Fruit fly (Drosophila melanogaster) whole organism, embryonic: ENCODE measurements around the gene CG13876.

Source experiments
- ATbp ChIP-seq: fragments of 200-800 bp; sonication (Bioruptor generic); optimal IDR thresholded peaks from 2 replicates; lab custom pipeline; 2017; ENCODE audit warnings: missing biosample characterization, mild to moderate bottlenecking, missing genetic modification characterization, missing genetic modification reagents
- BEAF-32 ChIP-seq: fragments of 200-800 bp; sonication (Bioruptor generic); optimal IDR thresholded peaks from 3 replicates; lab custom pipeline; 2017; ENCODE audit warnings: missing biosample characterization, missing genetic modification characterization, mild to moderate bottlenecking, moderate library complexity, missing genetic modification reagents
- CG10654 ChIP-seq: fragments of 200-800 bp; sonication (Bioruptor generic); optimal IDR thresholded peaks from 2 replicates; lab custom pipeline; 2016; ENCODE audit warnings: missing biosample characterization, missing genetic modification characterization
- CG11085 ChIP-seq: fragments of 200-800 bp; sonication (Bioruptor generic); IDR thresholded peaks from 2 replicates; pipeline ENCODE4 v1.3.6; 2022; ENCODE audit warnings: missing biosample characterization, missing genetic modification characterization
- CG14050 ChIP-seq: fragments of 200-800 bp; sonication (Bioruptor generic); IDR thresholded peaks from 3 replicates; pipeline ENCODE4 v1.3.6; 2022; ENCODE audit warnings: missing biosample characterization, missing genetic modification characterization
- CG16813 ChIP-seq: fragments of 200-800 bp; sonication (Bioruptor generic); IDR thresholded peaks from 3 replicates; pipeline ENCODE4 v1.3.6; 2022; ENCODE audit warnings: missing biosample characterization, missing genetic modification characterization; ENCODE audit not compliant: partially characterized antibody
- CG17829 ChIP-seq: fragments of 200-800 bp; optimal IDR thresholded peaks from 2 replicates; lab custom pipeline; 2019; ENCODE audit warnings: missing biosample characterization, mild to moderate bottlenecking, missing genetic modification characterization, moderate library complexity
- CG2889 ChIP-seq: fragments of 200-800 bp; sonication (Bioruptor generic); IDR thresholded peaks from 3 replicates; pipeline ENCODE4 v1.3.6; 2022; ENCODE audit warnings: missing biosample characterization, missing genetic modification characterization
- CG3726 ChIP-seq: fragments of 200-800 bp; sonication (Bioruptor generic); IDR thresholded peaks from 3 replicates; pipeline ENCODE4, ENCODE4 v1.3.6; 2022; ENCODE audit warnings: missing biosample characterization, missing genetic modification characterization
- CG3838 ChIP-seq: fragments of 200-800 bp; sonication (Bioruptor generic); optimal IDR thresholded peaks from 3 replicates; lab custom pipeline; 2016; ENCODE audit warnings: missing biosample characterization, missing genetic modification characterization
- CG5953 ChIP-seq: fragments of 200-800 bp; sonication (Bioruptor generic); IDR thresholded peaks from 2 replicates; pipeline ENCODE4 v1.3.6; 2022; ENCODE audit warnings: missing biosample characterization, missing genetic modification characterization
- CG6791 ChIP-seq: fragments of 200-800 bp; sonication (Bioruptor generic); IDR thresholded peaks from 3 replicates; pipeline ENCODE4 v1.3.6; 2022; ENCODE audit warnings: missing biosample characterization, missing genetic modification characterization; ENCODE audit not compliant: partially characterized antibody
- CG6854 ChIP-seq: fragments of 200-800 bp; sonication (Bioruptor generic); optimal IDR thresholded peaks from 3 replicates; lab custom pipeline; 2017; ENCODE audit warnings: missing biosample characterization, mild to moderate bottlenecking, missing genetic modification characterization
- CG7271 ChIP-seq: fragments of 200-800 bp; sonication (Bioruptor generic); optimal IDR thresholded peaks from 2 replicates; lab custom pipeline; 2018; ENCODE audit warnings: missing biosample characterization, mild to moderate bottlenecking, missing genetic modification characterization, moderate library complexity
- CG7963 ChIP-seq: fragments of 200-800 bp; sonication (Bioruptor generic); IDR thresholded peaks from 3 replicates; pipeline ENCODE4 v1.3.6; 2022; ENCODE audit warnings: missing biosample characterization, missing genetic modification characterization; ENCODE audit not compliant: partially characterized antibody
- CG8089 ChIP-seq: fragments of 200-800 bp; sonication (Bioruptor generic); optimal IDR thresholded peaks from 3 replicates; lab custom pipeline; 2016; ENCODE audit warnings: missing biosample characterization, missing genetic modification characterization
- D19A ChIP-seq: fragments of 200-800 bp; optimal IDR thresholded peaks from 3 replicates; lab custom pipeline; 2019; ENCODE audit warnings: missing biosample characterization, mild to moderate bottlenecking, missing genetic modification characterization, moderate library complexity
- Dbx ChIP-seq: fragments of 200-800 bp; sonication (Bioruptor generic); IDR thresholded peaks from 3 replicates; pipeline ENCODE4 v1.3.6; 2022; ENCODE audit warnings: missing biosample characterization, missing genetic modification characterization
- Dll ChIP-seq: fragments of 200-800 bp; sonication (Bioruptor generic); IDR thresholded peaks from 4 replicates; pipeline ENCODE4 v1.3.6; 2022; ENCODE audit warnings: missing biosample characterization, missing genetic modification characterization; ENCODE audit not compliant: partially characterized antibody
- Doc3 ChIP-seq: fragments of 200-800 bp; sonication (Bioruptor generic); IDR thresholded peaks from 3 replicates; pipeline ENCODE4 v1.3.6; 2022; ENCODE audit warnings: missing biosample characterization, missing genetic modification characterization; ENCODE audit not compliant: partially characterized antibody
- Dp ChIP-seq: fragments of 200-800 bp; sonication (Bioruptor generic); optimal IDR thresholded peaks from 2 replicates; lab custom pipeline; 2018; ENCODE audit warnings: missing biosample characterization, mild to moderate bottlenecking, missing genetic modification characterization, moderate library complexity
- H15 ChIP-seq: fragments of 200-800 bp; sonication (Bioruptor generic); IDR thresholded peaks from 3 replicates; pipeline ENCODE4 v1.3.6; 2022; ENCODE audit warnings: missing biosample characterization, missing genetic modification characterization
- HmgZ ChIP-seq: fragments of 200-800 bp; sonication (Bioruptor generic); optimal IDR thresholded peaks from 2 replicates; lab custom pipeline; 2018; ENCODE audit warnings: missing biosample characterization, mild to moderate bottlenecking, missing genetic modification characterization
- Lpt ChIP-seq: fragments of >200 bp; optimal IDR thresholded peaks from 2 replicates; lab custom pipeline; 2018; ENCODE audit warnings: missing biosample characterization, missing genetic modification characterization
- Neu2 ChIP-seq: fragments of 200-800 bp; sonication (Bioruptor generic); optimal IDR thresholded peaks from 3 replicates; lab custom pipeline; 2016; ENCODE audit warnings: missing biosample characterization, missing genetic modification characterization, borderline replicate concordance
- Opbp ChIP-seq: fragments of 200-800 bp; sonication (Bioruptor generic); IDR thresholded peaks from 3 replicates; pipeline ENCODE4 v1.3.6; 2022; ENCODE audit warnings: missing biosample characterization, missing genetic modification characterization; ENCODE audit not compliant: partially characterized antibody
- Pdp1 ChIP-seq, 2 experiments: fragments of 200-800 bp; sonication (Bioruptor generic); optimal IDR thresholded peaks; 3 replicates each; lab custom pipeline; 2016; ENCODE audit warnings: missing biosample characterization in 2 of 2, missing genetic modification characterization in 2 of 2, mild to moderate bottlenecking in 1 of 2, moderate library complexity in 1 of 2
- Scr ChIP-seq: fragments of 200-800 bp; sonication (Bioruptor generic); IDR thresholded peaks from 2 replicates; pipeline ENCODE4 v1.3.6; 2022; ENCODE audit warnings: missing biosample characterization, missing genetic modification characterization; ENCODE audit not compliant: partially characterized antibody
- Sin3A ChIP-seq: fragments of >200 bp; optimal IDR thresholded peaks from 2 replicates; lab custom pipeline; 2018
- Sry-δ ChIP-seq: fragments of 200-800 bp; sonication (Bioruptor generic); optimal IDR thresholded peaks from 2 replicates; lab custom pipeline; 2016; ENCODE audit warnings: missing biosample characterization, missing genetic modification characterization
- Vsx1 ChIP-seq: fragments of 200-800 bp; sonication (Bioruptor generic); optimal IDR thresholded peaks from 2 replicates; lab custom pipeline; 2017; ENCODE audit warnings: missing biosample characterization, mild to moderate bottlenecking, missing genetic modification characterization, missing genetic modification reagents
- bbx ChIP-seq: fragments of 200-800 bp; sonication (Bioruptor generic); IDR thresholded peaks from 2 replicates; pipeline ENCODE4 v1.3.6; 2022; ENCODE audit warnings: missing biosample characterization, missing genetic modification characterization; ENCODE audit not compliant: partially characterized antibody
- chinmo ChIP-seq: fragments of 200-800 bp; sonication (Bioruptor generic); IDR thresholded peaks from 4 replicates; pipeline ENCODE4 v1.3.6; 2022; ENCODE audit warnings: missing biosample characterization, missing genetic modification characterization; ENCODE audit not compliant: partially characterized antibody
- da ChIP-seq: fragments of 200-800 bp; sonication (Bioruptor generic); optimal IDR thresholded peaks from 2 replicates; lab custom pipeline; 2016; ENCODE audit warnings: missing biosample characterization, missing genetic modification characterization
- disco-r ChIP-seq: fragments of 200-800 bp; sonication (Bioruptor generic); optimal IDR thresholded peaks from 2 replicates; lab custom pipeline; 2016; ENCODE audit warnings: missing biosample characterization, missing genetic modification characterization
- dpn ChIP-seq, 2 experiments: fragments of 200-800 bp; sonication (Bioruptor generic); optimal IDR thresholded peaks; 3 replicates each; lab custom pipeline; 2016; ENCODE audit warnings: missing biosample characterization in 2 of 2, missing genetic modification characterization in 2 of 2
- dysf ChIP-seq: fragments of 200-800 bp; sonication (Bioruptor generic); IDR thresholded peaks from 3 replicates; pipeline ENCODE4 v1.3.6; 2022; ENCODE audit warnings: missing biosample characterization, missing genetic modification characterization
- h ChIP-seq: fragments of >200 bp; optimal IDR thresholded peaks from 2 replicates; lab custom pipeline; 2017
- ind ChIP-seq: fragments of 200-800 bp; sonication (Bioruptor generic); optimal IDR thresholded peaks from 3 replicates; lab custom pipeline; 2016; ENCODE audit warnings: missing biosample characterization, missing genetic modification characterization
- ken ChIP-seq: fragments of 200-800 bp; sonication (Bioruptor generic); IDR thresholded peaks from 3 replicates; pipeline ENCODE4 v1.3.6; 2022; ENCODE audit warnings: missing biosample characterization, missing genetic modification characterization
- knrl ChIP-seq: fragments of 200-800 bp; sonication (Bioruptor generic); IDR thresholded peaks from 3 replicates; pipeline ENCODE4 v1.3.6; 2022; ENCODE audit warnings: missing biosample characterization, missing genetic modification characterization; ENCODE audit not compliant: partially characterized antibody
- oc ChIP-seq: fragments of 200-800 bp; sonication (Bioruptor generic); optimal IDR thresholded peaks from 2 replicates; lab custom pipeline; 2018; ENCODE audit warnings: missing biosample characterization, mild to moderate bottlenecking, missing genetic modification characterization, moderate library complexity
- onecut ChIP-seq: fragments of 200-800 bp; sonication (Bioruptor generic); IDR thresholded peaks from 2 replicates; pipeline ENCODE4 v1.3.6; 2022; ENCODE audit warnings: missing biosample characterization, missing genetic modification characterization
- peb ChIP-seq: fragments of 200-800 bp; sonication (Bioruptor generic); IDR thresholded peaks from 2 replicates; pipeline ENCODE4 v1.3.6; 2022; ENCODE audit warnings: missing biosample characterization, missing genetic modification characterization
- sim ChIP-seq: fragments of 200-800 bp; sonication (Bioruptor generic); IDR thresholded peaks from 2 replicates; pipeline ENCODE4 v1.3.6; 2022; ENCODE audit warnings: missing biosample characterization, missing genetic modification characterization
- slou ChIP-seq: fragments of 200-800 bp; sonication (Bioruptor generic); optimal IDR thresholded peaks from 3 replicates; lab custom pipeline; 2016; ENCODE audit warnings: missing biosample characterization, missing genetic modification characterization
- sqz ChIP-seq: fragments of 200-800 bp; sonication (Bioruptor generic); optimal IDR thresholded peaks from 3 replicates; lab custom pipeline; 2018; ENCODE audit warnings: missing biosample characterization, mild to moderate bottlenecking, missing genetic modification characterization
- stc ChIP-seq: fragments of 200-800 bp; sonication (Bioruptor generic); IDR thresholded peaks from 2 replicates; pipeline ENCODE4 v1.3.6; 2022; ENCODE audit warnings: missing biosample characterization, missing genetic modification characterization
- toy ChIP-seq: fragments of 200-800 bp; sonication (Bioruptor generic); IDR thresholded peaks from 2 replicates; pipeline ENCODE4 v1.3.6; 2022; ENCODE audit warnings: missing biosample characterization, missing genetic modification characterization
- vvl ChIP-seq: fragments of 200-800 bp; sonication (Bioruptor generic); IDR thresholded peaks from 2 replicates; pipeline ENCODE4 v1.3.6; 2022; ENCODE audit warnings: missing biosample characterization, missing genetic modification characterization
- zen2 ChIP-seq: fragments of 200-800 bp; sonication (Bioruptor generic); IDR thresholded peaks from 3 replicates; pipeline ENCODE4 v1.3.6; 2022; ENCODE audit warnings: missing biosample characterization, missing genetic modification characterization; ENCODE audit not compliant: partially characterized antibody

CG13876 gene

dm6 chr3L:177938-178337, 28.0 kb upstream of the CG13876 start:
- TF ChIP-seq stc (GFP tag; lab: Robert Waterston, UW) (no peak), Opbp (peak; percentile 57; the same call in 1 of the 3 replicates), CG10654 (no peak), D19A (tag; lab: Kevin White, UChicago) (no peak), h (lab: Kevin White, UChicago) (no peak), toy (GFP tag; lab: Robert Waterston, UW) (no peak), ind (GFP tag; lab: Kevin White, UChicago) (no peak), CG6791 (GFP tag; lab: Robert Waterston, UW) (peak; percentile 59; the same call in 1 of the 3 replicates), BEAF-32 (GFP tag; lab: Kevin White, UChicago) (peak; percentile 40), Vsx1 (no peak), CG8089 (no peak), Dbx (no peak), sqz (GFP tag; lab: Kevin White, UChicago) (no peak), CG17829 (tag; lab: Kevin White, UChicago) (no peak), dpn (GFP tag; optimal IDR thresholded peaks at IDR 0.05; lab: Kevin White, UChicago) (no peak), CG16813 (GFP tag; lab: Robert Waterston, UW) (0 out of 3 replicates have a peak, but pooled peaks have one; percentile 33), Scr (GFP tag; lab: Robert Waterston, UW) (peak; percentile 38; the same call in 1 of the 2 replicates), da (GFP tag; lab: Kevin White, UChicago) (no peak), Dp (GFP tag; lab: Kevin White, UChicago) (no peak), zen2 (0 out of 3 replicates have a peak, but pooled peaks have one; percentile 29), disco-r (GFP tag; lab: Kevin White, UChicago) (no peak), Lpt (no peak), ATbp (no peak), dysf (GFP tag; lab: Robert Waterston, UW) (no peak), CG3726 (GFP tag; lab: Robert Waterston, UW) (no peak), CG11085 (GFP tag; lab: Robert Waterston, UW) (no peak), peb (no peak), CG6854 (GFP tag; lab: Kevin White, UChicago) (no peak), Pdp1 (GFP tag; optimal IDR thresholded peaks at IDR 0.05; lab: Kevin White, UChicago) (no peak), CG5953 (GFP tag; lab: Robert Waterston, UW) (no peak), Dll (GFP tag; lab: Robert Waterston, UW) (peak; percentile 70), chinmo (GFP tag; lab: Robert Waterston, UW) (0 out of 4 replicates have a peak, but pooled peaks have one; percentile 33), bbx (GFP tag; lab: Robert Waterston, UW) (peak; percentile 65), slou (GFP tag; lab: Kevin White, UChicago) (no peak), CG3838 (GFP tag; lab: Kevin White, UChicago) (no peak), CG7271 (tag; lab: Kevin White, UChicago) (no peak), knrl (GFP tag; lab: Robert Waterston, UW) (peak; percentile 37; the same call in 1 of the 3 replicates), oc (tag; lab: Kevin White, UChicago) (no peak), CG7963 (GFP tag; lab: Robert Waterston, UW) (peak; percentile 29; the same call in 1 of the 3 replicates), Neu2 (GFP tag; lab: Kevin White, UChicago) (no peak), Doc3 (peak; percentile 25; the same call in 1 of the 3 replicates), Sry-δ (peak; percentile 7), sim (GFP tag; lab: Robert Waterston, UW) (no peak), H15 (GFP tag; lab: Robert Waterston, UW) (no peak), vvl (GFP tag; lab: Robert Waterston, UW) (0 out of 2 replicates have a peak, but pooled peaks have one; percentile 17), onecut (no peak), HmgZ (tag; lab: Kevin White, UChicago) (no peak), CG2889 (GFP tag; lab: Robert Waterston, UW) (no peak), Sin3A (no peak), ken (GFP tag; lab: Robert Waterston, UW) (0 out of 3 replicates have a peak, but pooled peaks have one; percentile 10), CG14050 (GFP tag; lab: Robert Waterston, UW) (no peak)
